Fruit fly (Drosophila melanogaster) whole organism, embryonic: ENCODE data around the gene CG14795.

ENCODE experiments used
- BEAF-32 ChIP-seq: fragments of 200-800 bp; sonication (Bioruptor generic); optimal IDR thresholded peaks from 3 replicates; lab custom pipeline; 2017; ENCODE audit warnings: missing biosample characterization, missing genetic modification characterization, mild to moderate bottlenecking, moderate library complexity, missing genetic modification reagents
- C15 ChIP-seq: fragments of 200-800 bp; sonication (Bioruptor generic); IDR thresholded peaks from 3 replicates; pipeline ENCODE4 v1.3.6; 2022; ENCODE audit warnings: missing biosample characterization, missing genetic modification characterization
- CG12071 ChIP-seq: fragments of 200-800 bp; sonication (Bioruptor generic); optimal IDR thresholded peaks from 3 replicates; lab custom pipeline; 2018; ENCODE audit warnings: missing biosample characterization, mild to moderate bottlenecking, missing genetic modification characterization
- CG12769 ChIP-seq: fragments of 200-800 bp; sonication (Bioruptor generic); optimal IDR thresholded peaks from 2 replicates; lab custom pipeline; 2019; ENCODE audit warnings: missing biosample characterization, mild to moderate bottlenecking, missing genetic modification characterization, moderate library complexity
- CG13123 ChIP-seq: fragments of 200-800 bp; sonication (Bioruptor generic); optimal IDR thresholded peaks from 2 replicates; lab custom pipeline; 2016; ENCODE audit warnings: missing biosample characterization, missing genetic modification characterization
- CG13287 ChIP-seq: fragments of 200-800 bp; sonication (Bioruptor generic); IDR thresholded peaks from 2 replicates; pipeline ENCODE4 v1.3.6; 2022; ENCODE audit warnings: missing biosample characterization, missing genetic modification characterization; ENCODE audit not compliant: partially characterized antibody
- CG13424 ChIP-seq: fragments of 200-800 bp; sonication (Bioruptor generic); optimal IDR thresholded peaks from 2 replicates; lab custom pipeline; 2019; ENCODE audit warnings: missing biosample characterization, mild to moderate bottlenecking, missing genetic modification characterization, moderate library complexity
- CG14965 ChIP-seq: fragments of 200-800 bp; sonication (Bioruptor generic); optimal IDR thresholded peaks from 2 replicates; lab custom pipeline; 2016; ENCODE audit warnings: missing biosample characterization, missing genetic modification characterization, borderline replicate concordance
- CG15514 ChIP-seq: fragments of 200-800 bp; sonication (Bioruptor generic); optimal IDR thresholded peaks from 3 replicates; lab custom pipeline; 2017; ENCODE audit warnings: missing biosample characterization, missing genetic modification characterization, mild to moderate bottlenecking, moderate library complexity, missing genetic modification reagents
- CG17186 ChIP-seq: fragments of 200-800 bp; sonication (Bioruptor generic); optimal IDR thresholded peaks from 3 replicates; lab custom pipeline; 2017; ENCODE audit warnings: missing biosample characterization, missing genetic modification reagents, missing genetic modification characterization
- CG18476 ChIP-seq: fragments of 200-800 bp; sonication (Bioruptor generic); optimal IDR thresholded peaks from 2 replicates; lab custom pipeline; 2016; ENCODE audit warnings: missing biosample characterization, mild to moderate bottlenecking, missing genetic modification characterization
- CG2129 ChIP-seq: fragments of 200-800 bp; sonication (Bioruptor generic); IDR thresholded peaks from 2 replicates; pipeline ENCODE4 v1.3.6; 2022; ENCODE audit warnings: missing biosample characterization, missing genetic modification characterization; ENCODE audit not compliant: partially characterized antibody
- CG3065 ChIP-seq: fragments of 200-800 bp; sonication (Bioruptor generic); optimal IDR thresholded peaks from 2 replicates; lab custom pipeline; 2016; ENCODE audit warnings: missing biosample characterization, missing genetic modification characterization
- CG33557 ChIP-seq: fragments of 200-800 bp; sonication (Bioruptor generic); optimal IDR thresholded peaks from 2 replicates; lab custom pipeline; 2019; ENCODE audit warnings: missing biosample characterization, mild to moderate bottlenecking, missing genetic modification characterization, moderate library complexity
- CG6654 ChIP-seq: fragments of 200-800 bp; sonication (Bioruptor generic); optimal IDR thresholded peaks from 2 replicates; lab custom pipeline; 2017; ENCODE audit warnings: missing biosample characterization, mild to moderate bottlenecking, missing genetic modification characterization
- CG6813 ChIP-seq: fragments of 200-800 bp; sonication (Bioruptor generic); optimal IDR thresholded peaks from 2 replicates; lab custom pipeline; 2017; ENCODE audit warnings: missing biosample characterization, missing genetic modification characterization, mild to moderate bottlenecking, moderate library complexity, missing genetic modification reagents
- CG8281 ChIP-seq: fragments of 200-800 bp; sonication (Bioruptor generic); optimal IDR thresholded peaks from 2 replicates; lab custom pipeline; 2018; ENCODE audit warnings: missing biosample characterization, mild to moderate bottlenecking, missing genetic modification characterization, moderate library complexity
- H2.0 ChIP-seq: fragments of 200-800 bp; sonication (Bioruptor generic); IDR thresholded peaks from 2 replicates; pipeline ENCODE4 v1.3.6; 2022; ENCODE audit warnings: missing biosample characterization, missing genetic modification characterization
- HLH54F ChIP-seq: fragments of 200-800 bp; sonication (Bioruptor generic); optimal IDR thresholded peaks from 3 replicates; lab custom pipeline; 2016; ENCODE audit warnings: missing biosample characterization, missing genetic modification characterization
- Kr ChIP-seq: fragments of 200-800 bp; sonication (Bioruptor generic); optimal IDR thresholded peaks from 2 replicates; lab custom pipeline; 2017; ENCODE audit warnings: missing biosample characterization, mild to moderate bottlenecking, missing genetic modification characterization
- Lhr ChIP-seq: fragments of 200-800 bp; sonication (Bioruptor generic); optimal IDR thresholded peaks from 3 replicates; lab custom pipeline; 2017; ENCODE audit warnings: mild to moderate bottlenecking, missing biosample characterization, missing genetic modification reagents, missing genetic modification characterization
- Lpt ChIP-seq: fragments of >200 bp; optimal IDR thresholded peaks from 2 replicates; lab custom pipeline; 2018; ENCODE audit warnings: missing biosample characterization, missing genetic modification characterization
- Mes4 ChIP-seq: fragments of 200-800 bp; sonication (Bioruptor generic); optimal IDR thresholded peaks from 2 replicates; lab custom pipeline; 2016; ENCODE audit warnings: missing biosample characterization, missing genetic modification characterization
- Myb ChIP-seq: fragments of 200-800 bp; sonication (Bioruptor generic); optimal IDR thresholded peaks from 2 replicates; lab custom pipeline; 2016; ENCODE audit warnings: missing biosample characterization, missing genetic modification characterization
- NK7.1 ChIP-seq: fragments of 200-800 bp; sonication (Bioruptor generic); optimal IDR thresholded peaks from 3 replicates; lab custom pipeline; 2016; ENCODE audit warnings: missing biosample characterization, missing genetic modification characterization
- Spps ChIP-seq: fragments of 200-800 bp; sonication (Bioruptor generic); optimal IDR thresholded peaks from 2 replicates; lab custom pipeline; 2018; ENCODE audit warnings: missing biosample characterization, mild to moderate bottlenecking, missing genetic modification characterization
- Usf ChIP-seq: fragments of 200-800 bp; sonication (Bioruptor generic); optimal IDR thresholded peaks from 2 replicates; lab custom pipeline; 2017; ENCODE audit warnings: missing genotype, missing biosample characterization, missing genetic modification characterization
- aop ChIP-seq: fragments of 200-800 bp; sonication (Bioruptor generic); IDR thresholded peaks from 2 replicates; pipeline ENCODE4 v1.3.6; 2022; ENCODE audit warnings: missing biosample characterization, missing genetic modification characterization
- cwo ChIP-seq: fragments of 200-800 bp; sonication (Bioruptor generic); optimal IDR thresholded peaks from 3 replicates; lab custom pipeline; 2017; ENCODE audit warnings: missing biosample characterization, missing genetic modification characterization, mild to moderate bottlenecking, moderate library complexity, missing genetic modification reagents
- disco-r ChIP-seq: fragments of 200-800 bp; sonication (Bioruptor generic); optimal IDR thresholded peaks from 2 replicates; lab custom pipeline; 2016; ENCODE audit warnings: missing biosample characterization, missing genetic modification characterization
- ftz-f1 ChIP-seq: fragments of 200-800 bp; sonication (Bioruptor generic); optimal IDR thresholded peaks from 2 replicates; lab custom pipeline; 2016; ENCODE audit warnings: missing biosample characterization, missing genetic modification characterization
- grn ChIP-seq: fragments of 200-800 bp; sonication (Bioruptor generic); optimal IDR thresholded peaks from 3 replicates; lab custom pipeline; 2017; ENCODE audit warnings: missing biosample characterization, missing genetic modification characterization
- ham ChIP-seq: fragments of 200-800 bp; sonication (Bioruptor generic); IDR thresholded peaks from 2 replicates; pipeline ENCODE4 v1.3.6; 2022; ENCODE audit warnings: missing biosample characterization, missing genetic modification characterization
- inv ChIP-seq: fragments of 200-800 bp; sonication (Bioruptor generic); IDR thresholded peaks from 2 replicates; pipeline ENCODE4 v1.3.6; 2022; ENCODE audit warnings: missing biosample characterization, missing genetic modification characterization; ENCODE audit not compliant: partially characterized antibody
- kay ChIP-seq: fragments of 200-800 bp; sonication (Bioruptor generic); optimal IDR thresholded peaks from 2 replicates; lab custom pipeline; 2016; ENCODE audit warnings: missing biosample characterization, missing genetic modification characterization
- kni ChIP-seq: fragments of 200-800 bp; sonication (Bioruptor generic); optimal IDR thresholded peaks from 3 replicates; lab custom pipeline; 2017; ENCODE audit warnings: mild to moderate bottlenecking, missing biosample characterization, missing genetic modification reagents, missing genetic modification characterization
- knrl ChIP-seq: fragments of 200-800 bp; sonication (Bioruptor generic); IDR thresholded peaks from 3 replicates; pipeline ENCODE4 v1.3.6; 2022; ENCODE audit warnings: missing biosample characterization, missing genetic modification characterization; ENCODE audit not compliant: partially characterized antibody
- luna ChIP-seq: fragments of 200-800 bp; sonication (Bioruptor generic); optimal IDR thresholded peaks from 2 replicates; lab custom pipeline; 2016; ENCODE audit warnings: missing biosample characterization, missing genetic modification characterization
- maf-S ChIP-seq: fragments of 200-800 bp; sonication (Bioruptor generic); optimal IDR thresholded peaks from 2 replicates; lab custom pipeline; 2016; ENCODE audit warnings: missing biosample characterization, missing genetic modification characterization
- nmo ChIP-seq: fragments of 200-800 bp; sonication (Bioruptor generic); optimal IDR thresholded peaks from 2 replicates; lab custom pipeline; 2018; ENCODE audit warnings: missing biosample characterization, mild to moderate bottlenecking, missing genetic modification characterization, moderate library complexity
- pfk ChIP-seq: fragments of 200-800 bp; sonication (Bioruptor generic); optimal IDR thresholded peaks from 2 replicates; lab custom pipeline; 2018; ENCODE audit warnings: missing biosample characterization, mild to moderate bottlenecking, missing genetic modification characterization, moderate library complexity
- ro ChIP-seq: fragments of 200-800 bp; sonication (Bioruptor generic); IDR thresholded peaks from 2 replicates; pipeline ENCODE4 v1.3.6; 2022; ENCODE audit warnings: missing biosample characterization, missing genetic modification characterization
- sens-2 ChIP-seq: fragments of 200-800 bp; sonication (Bioruptor generic); IDR thresholded peaks from 2 replicates; pipeline ENCODE4 v1.3.6; 2022; ENCODE audit warnings: missing biosample characterization, missing genetic modification characterization
- slp2 ChIP-seq: fragments of 200-800 bp; sonication (Bioruptor generic); optimal IDR thresholded peaks from 2 replicates; lab custom pipeline; 2016; ENCODE audit warnings: missing biosample characterization, missing genetic modification characterization
- sqz ChIP-seq: fragments of 200-800 bp; sonication (Bioruptor generic); optimal IDR thresholded peaks from 3 replicates; lab custom pipeline; 2018; ENCODE audit warnings: missing biosample characterization, mild to moderate bottlenecking, missing genetic modification characterization
- tll ChIP-seq, 2 experiments: fragments of 200-800 bp in 1 of 2; fragments of >200 bp in 1 of 2; sonication (Bioruptor generic) in 1 of 2; optimal IDR thresholded peaks; 2 replicates each; lab custom pipeline; 2017 to 2019; ENCODE audit warnings: missing biosample characterization in 2 of 2, missing genetic modification characterization in 2 of 2, mild to moderate bottlenecking in 1 of 2, moderate library complexity in 1 of 2
- trh ChIP-seq: fragments of 200-800 bp; sonication (Bioruptor generic); optimal IDR thresholded peaks from 2 replicates; lab custom pipeline; 2016; ENCODE audit warnings: missing biosample characterization, missing genetic modification characterization
- z ChIP-seq: fragments of 200-800 bp; sonication (Bioruptor generic); IDR thresholded peaks from 3 replicates; pipeline ENCODE4 v1.3.6; 2022; ENCODE audit warnings: missing biosample characterization, missing genetic modification characterization
- zen ChIP-seq: fragments of 200-800 bp; sonication (Bioruptor generic); optimal IDR thresholded peaks from 3 replicates; lab custom pipeline; 2018; ENCODE audit warnings: missing biosample characterization, mild to moderate bottlenecking, missing genetic modification characterization, moderate library complexity

Gene CG14795

dm6 chrX:1466505-1467381 is 45.9 kb downstream of the CG14795 start (continued):
- peak; percentile 82 for TF ChIP-seq CG12769
- TF ChIP-seq ftz-f1 (GFP tag; lab: Kevin White, UChicago) = no peak
- TF ChIP-seq H2.0 (GFP tag; lab: Robert Waterston, UW) = no peak
- TF ChIP-seq CG13123 = no peak
- no peak for TF ChIP-seq pfk
- TF ChIP-seq ham (GFP tag; lab: Robert Waterston, UW) = no peak
- TF ChIP-seq CG13287 (GFP tag; lab: Robert Waterston, UW) = peak; percentile 21
- TF ChIP-seq Lhr (GFP tag; lab: Kevin White, UChicago) = no peak
- no peak for TF ChIP-seq inv
- TF ChIP-seq Spps (tag; lab: Kevin White, UChicago) = no peak
- no peak for TF ChIP-seq CG18476 (GFP tag; lab: Kevin White, UChicago)
- no peak for TF ChIP-seq zen (tag; lab: Kevin White, UChicago)
- TF ChIP-seq CG12071 (GFP tag; lab: Kevin White, UChicago) = no peak
- no peak for TF ChIP-seq Kr (GFP tag; lab: Kevin White, UChicago)
- no peak for TF ChIP-seq tll (GFP tag; optimal IDR thresholded peaks at IDR 0.05; lab: Kevin White, UChicago)
- TF ChIP-seq nmo (GFP tag; lab: Kevin White, UChicago) = no peak
- TF ChIP-seq maf-S (GFP tag; lab: Kevin White, UChicago) = no peak
- no peak for TF ChIP-seq CG3065 (GFP tag; lab: Kevin White, UChicago)
- TF ChIP-seq slp2 = no peak
- no peak for TF ChIP-seq CG6813 (GFP tag; lab: Kevin White, UChicago)
- TF ChIP-seq CG13424 (tag; lab: Kevin White, UChicago) = no peak
- TF ChIP-seq ro = no peak
- TF ChIP-seq CG17186 = no peak
- TF ChIP-seq Myb (GFP tag; lab: Kevin White, UChicago) = no peak
- TF ChIP-seq CG14965 = no peak
- TF ChIP-seq z (GFP tag; lab: Robert Waterston, UW) = no peak
- TF ChIP-seq kni (GFP tag; lab: Kevin White, UChicago) = no peak
- TF ChIP-seq luna (GFP tag; lab: Kevin White, UChicago) = no peak
- no peak for TF ChIP-seq C15 (GFP tag; lab: Robert Waterston, UW)
- TF ChIP-seq sqz = no peak
- no peak for TF ChIP-seq Mes4 (GFP tag; lab: Kevin White, UChicago)
- TF ChIP-seq NK7.1 (GFP tag; lab: Kevin White, UChicago) = no peak
- no peak for TF ChIP-seq disco-r
- TF ChIP-seq HLH54F (GFP tag; lab: Kevin White, UChicago) = no peak
- TF ChIP-seq CG8281 (tag; lab: Kevin White, UChicago) = no peak
- TF ChIP-seq CG15514 (GFP tag; lab: Kevin White, UChicago) = peak; percentile 31
- no peak for TF ChIP-seq CG33557 (GFP tag; lab: Kevin White, UChicago)
- no peak for TF ChIP-seq knrl (GFP tag; lab: Robert Waterston, UW)
- no peak for TF ChIP-seq Lpt (GFP tag; lab: Kevin White, UChicago)
- no peak for TF ChIP-seq aop (GFP tag; lab: Robert Waterston, UW)
- TF ChIP-seq CG6654 (GFP tag; lab: Kevin White, UChicago) = no peak
- peak; percentile 90 for TF ChIP-seq cwo (GFP tag; lab: Kevin White, UChicago)
- peak; percentile 3 for TF ChIP-seq BEAF-32
- TF ChIP-seq grn (GFP tag; lab: Kevin White, UChicago) = no peak
- TF ChIP-seq Usf (GFP tag; lab: Kevin White, UChicago) = no peak
- no peak for TF ChIP-seq trh
- no peak for TF ChIP-seq CG2129
- TF ChIP-seq sens-2 (GFP tag; lab: Robert Waterston, UW) = no peak
- no peak for TF ChIP-seq kay (GFP tag; lab: Kevin White, UChicago)
